Fruit fly (Drosophila melanogaster) whole organism, adult: Measurements from ENCODE around the gene CG12204.

ENCODE experiments used
- CG11617 ChIP-seq: fragments of 200-800 bp; sonication (Bioruptor generic); optimal IDR thresholded peaks from 2 replicates; lab custom pipeline; 2017; ENCODE audit warnings: mild to moderate bottlenecking, missing biosample characterization, missing genetic modification reagents, missing genetic modification characterization
- CG7101 ChIP-seq: fragments of 200-800 bp; sonication (Bioruptor generic); optimal IDR thresholded peaks from 2 replicates; lab custom pipeline; 2018; ENCODE audit warnings: missing biosample characterization, mild to moderate bottlenecking, missing genetic modification characterization, moderate library complexity
- Hr96 ChIP-seq: fragments of 200-800 bp; sonication (Bioruptor generic); optimal IDR thresholded peaks from 2 replicates; lab custom pipeline; 2016; ENCODE audit warnings: missing biosample characterization, missing genetic modification characterization
- kay ChIP-seq: fragments of 200-800 bp; sonication (Bioruptor generic); peaks from one replicate; lab custom pipeline; 2016; ENCODE audit warnings: missing biosample characterization, missing genetic modification characterization, borderline replicate concordance
- toe ChIP-seq: fragments of 200-800 bp; sonication (Bioruptor generic); optimal IDR thresholded peaks from 2 replicates; lab custom pipeline; 2016; ENCODE audit warnings: missing biosample characterization, missing genetic modification characterization

DNA sequence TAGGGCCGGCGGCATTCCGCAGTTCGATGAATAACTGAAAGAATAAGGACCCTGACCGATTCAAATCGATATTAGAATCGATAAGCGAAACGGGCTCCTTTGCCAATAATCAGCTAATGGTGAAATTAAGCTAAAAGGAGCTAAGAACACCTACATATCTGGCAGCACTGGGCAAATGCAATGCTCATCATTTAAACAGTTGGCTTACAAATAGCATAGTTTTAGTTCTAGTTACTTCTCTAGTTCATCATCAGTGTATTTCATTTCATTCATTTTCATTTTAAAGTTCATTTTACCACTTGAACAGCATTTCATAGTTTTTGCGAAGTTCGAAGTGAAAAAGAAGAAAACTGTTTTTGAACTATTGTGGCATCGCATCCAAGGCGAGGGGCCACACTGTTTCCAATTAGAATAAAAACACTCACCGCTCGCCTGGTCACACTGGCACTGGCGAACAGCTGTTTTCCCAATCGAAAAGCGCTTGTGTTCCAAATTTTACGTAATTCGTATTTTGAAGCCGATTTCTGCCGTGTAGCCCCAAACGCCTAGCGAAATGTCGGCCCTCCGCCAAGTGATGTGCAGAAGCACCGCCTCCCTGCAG, 2.1 kb downstream of the CG12204 start, which contains the start of the genes pcm and ND-18:
- TF ChIP-seq CG11617 (GFP tag; lab: Kevin White, UChicago) (peak; percentile 15), kay (GFP tag; lab: Kevin White, UChicago) (no peak), toe (no peak), Hr96 (GFP tag; lab: Kevin White, UChicago) (no peak), CG7101 (tag; lab: Kevin White, UChicago) (no peak)
